Worm (Caenorhabditis elegans) whole organism, L4 larva: ENCODE data around the gene srt-28.
A peak's percentile ranks its signal among the peaks of the same experiment; 100 is the strongest.

Source experiments
- F37D6.2 ChIP-seq: sonication (generic microtip); optimal IDR thresholded peaks from 2 replicates; lab custom pipeline; 2016; ENCODE audit warnings: mild to moderate bottlenecking, missing genetic modification characterization, missing compliant biosample characterization
- Y5F2A.4 ChIP-seq: fragments of 200-800 bp; sonication (Bioruptor generic); optimal IDR thresholded peaks from 2 replicates; lab custom pipeline; 2018; ENCODE audit warnings: mild to moderate bottlenecking, missing genetic modification characterization, missing compliant biosample characterization
- Y75B8A.6 ChIP-seq: fragments of 200-800 bp; sonication (Bioruptor generic); IDR thresholded peaks from 2 replicates; pipeline ENCODE4 v1.3.6; 2022; ENCODE audit warnings: missing genetic modification reagents, missing genetic modification characterization, missing compliant biosample characterization
- aha-1 ChIP-seq: fragments of 150-350 bp; peaks from one replicate; lab custom pipeline; 2014; ENCODE audit warnings: missing biosample characterization, missing genetic modification characterization
- aly-2 ChIP-seq: sonication (generic microtip); optimal IDR thresholded peaks from 2 replicates; lab custom pipeline; 2018; ENCODE audit warnings: missing biosample characterization, missing genetic modification characterization
- attf-4 ChIP-seq: sonication (generic microtip); optimal IDR thresholded peaks from 3 replicates; lab custom pipeline; 2017; ENCODE audit warnings: missing biosample characterization, missing genetic modification characterization
- ceh-44 ChIP-seq: fragments of 200-800 bp; sonication (Bioruptor generic); IDR thresholded peaks from 2 replicates; pipeline ENCODE4 v1.3.6; 2022; ENCODE audit warnings: missing genetic modification reagents, missing genetic modification characterization, missing compliant biosample characterization
- ceh-62 ChIP-seq: sonication (generic microtip); optimal IDR thresholded peaks from 2 replicates; lab custom pipeline; 2017; ENCODE audit warnings: missing biosample characterization, missing genetic modification characterization
- ceh-82 ChIP-seq: sonication (generic microtip); optimal IDR thresholded peaks from 2 replicates; lab custom pipeline; 2017; ENCODE audit warnings: missing biosample characterization, missing genetic modification characterization
- ctbp-1 ChIP-seq: fragments of 200-800 bp; sonication (Bioruptor generic); IDR thresholded peaks from 2 replicates; pipeline ENCODE4 v1.3.6; 2022; ENCODE audit warnings: missing genetic modification reagents, missing genetic modification characterization, missing compliant biosample characterization
- duxl-1 ChIP-seq: sonication (generic microtip); optimal IDR thresholded peaks from 2 replicates; lab custom pipeline; 2016; ENCODE audit warnings: mild to moderate bottlenecking, missing genetic modification characterization, moderate library complexity, missing compliant biosample characterization; ENCODE audit not compliant: poor library complexity
- dve-1 ChIP-seq: sonication (generic microtip); optimal IDR thresholded peaks from 2 replicates; lab custom pipeline; 2017; ENCODE audit warnings: antibody characterized with exemption, mild to moderate bottlenecking, missing genetic modification characterization, missing compliant biosample characterization; ENCODE audit not compliant: insufficient read depth
- egl-27 ChIP-seq: sonication (generic microtip); optimal IDR thresholded peaks from 3 replicates; lab custom pipeline; 2017; ENCODE audit warnings: missing biosample characterization, missing genetic modification reagents, missing genetic modification characterization
- hif-1 ChIP-seq, 2 experiments: sonication (generic microtip); optimal IDR thresholded peaks; 2 replicates each; lab custom pipeline; 2016 to 2017; ENCODE audit warnings: missing compliant biosample characterization in 2 of 2, missing genetic modification characterization in 2 of 2, missing genetic modification reagents in 2 of 2, missing genotype in 2 of 2, mild to moderate bottlenecking in 1 of 2
- hlh-11 ChIP-seq: fragments of 200-800 bp; sonication (Bioruptor generic); optimal IDR thresholded peaks from 2 replicates; lab custom pipeline; 2018; ENCODE audit warnings: mild to moderate bottlenecking, missing genetic modification characterization, missing compliant biosample characterization
- hlh-30 ChIP-seq: sonication (generic microtip); optimal IDR thresholded peaks from 2 replicates; lab custom pipeline; 2017; ENCODE audit warnings: antibody characterized with exemption, mild to moderate bottlenecking, missing genetic modification characterization, missing compliant biosample characterization; ENCODE audit not compliant: insufficient read depth
- lin-38 ChIP-seq: fragments of 200-800 bp; sonication (Bioruptor generic); IDR thresholded peaks from 2 replicates; pipeline ENCODE4 v1.3.6; 2022; ENCODE audit warnings: missing genetic modification reagents, missing genetic modification characterization, missing compliant biosample characterization
- lir-3 ChIP-seq: sonication (generic microtip); optimal IDR thresholded peaks from 2 replicates; lab custom pipeline; 2016; ENCODE audit warnings: mild to moderate bottlenecking, missing genetic modification characterization, missing compliant biosample characterization
- lsy-2 ChIP-seq, 2 experiments: fragments of 150-350 bp in 1 of 2; sonication (generic microtip) in 1 of 2; optimal IDR thresholded peaks; 2 replicates each; lab custom pipeline; 2014 to 2017; ENCODE audit warnings: missing biosample characterization in 2 of 2, missing genetic modification characterization in 2 of 2
- mdl-1 ChIP-seq, 2 experiments: fragments of 150-350 bp in 1 of 2; sonication (generic microtip) in 1 of 2; optimal IDR thresholded peaks; 2 replicates each; lab custom pipeline; 2014 to 2017; ENCODE audit warnings: missing biosample characterization in 2 of 2, missing genetic modification characterization in 2 of 2
- mep-1 ChIP-seq: fragments of 150-350 bp; sonication (generic microtip); optimal IDR thresholded peaks from 3 replicates; lab custom pipeline; 2014; ENCODE audit warnings: missing biosample characterization, missing genetic modification characterization
- mes-2 ChIP-seq: sonication (generic microtip); optimal IDR thresholded peaks from 2 replicates; lab custom pipeline; 2016; ENCODE audit warnings: missing genotype, mild to moderate bottlenecking, missing genetic modification characterization, missing compliant biosample characterization; ENCODE audit not compliant: poor library complexity, severe bottlenecking
- mxl-2 ChIP-seq: fragments of 200-800 bp; sonication (Bioruptor generic); conservative IDR thresholded peaks from 2 replicates; pipeline ENCODE4 v1.3.6; 2022; ENCODE audit warnings: missing genetic modification reagents, missing genetic modification characterization, missing compliant biosample characterization
- nhr-102 ChIP-seq: sonication (generic microtip); optimal IDR thresholded peaks from 2 replicates; lab custom pipeline; 2016; ENCODE audit warnings: mild to moderate bottlenecking, missing genetic modification characterization, moderate library complexity, missing compliant biosample characterization
- nhr-237 ChIP-seq: sonication (generic microtip); optimal IDR thresholded peaks from 2 replicates; lab custom pipeline; 2017; ENCODE audit warnings: missing biosample characterization, missing genetic modification characterization
- nhr-28 ChIP-seq: fragments of 150-350 bp; optimal IDR thresholded peaks from 2 replicates; lab custom pipeline; 2014; ENCODE audit warnings: missing biosample characterization, missing genetic modification characterization
- nhr-48 ChIP-seq: sonication (generic microtip); optimal IDR thresholded peaks from 2 replicates; lab custom pipeline; 2016; ENCODE audit warnings: mild to moderate bottlenecking, missing genetic modification characterization, missing compliant biosample characterization
- nhr-76 ChIP-seq: fragments of 150-350 bp; optimal IDR thresholded peaks from 2 replicates; lab custom pipeline; 2014; ENCODE audit warnings: missing biosample characterization, missing genetic modification characterization
- pha-4 ChIP-seq, 2 experiments: fragments of 150-350 bp in 1 of 2; fragments of 200-800 bp in 1 of 2; sonication (Bioruptor generic) in 1 of 2; IDR thresholded peaks in 1 of 2; optimal IDR thresholded peaks in 1 of 2; 2 replicates each; pipeline versions ENCODE4 v1.3.6 to Lab custom; 2014 to 2022; ENCODE audit warnings: missing genetic modification characterization in 2 of 2, missing genetic modification reagents in 2 of 2, missing biosample characterization in 1 of 2, missing compliant biosample characterization in 1 of 2
- php-3 ChIP-seq: fragments of 200-800 bp; sonication (Bioruptor generic); IDR thresholded peaks from 2 replicates; pipeline ENCODE4 v1.3.6; 2022; ENCODE audit warnings: missing genetic modification reagents, missing genetic modification characterization, missing compliant biosample characterization
- saeg-2 ChIP-seq: fragments of 200-800 bp; sonication (Bioruptor generic); IDR thresholded peaks from 2 replicates; pipeline ENCODE4 v1.3.6; 2022; ENCODE audit warnings: missing genetic modification reagents, missing genetic modification characterization, missing compliant biosample characterization
- set-16 ChIP-seq: fragments of 200-800 bp; sonication (Bioruptor generic); IDR thresholded peaks from 2 replicates; pipeline ENCODE4 v1.3.6; 2022; ENCODE audit warnings: missing genetic modification reagents, missing genetic modification characterization, missing compliant biosample characterization
- skn-1 ChIP-seq: fragments of 150-350 bp; optimal IDR thresholded peaks from 2 replicates; lab custom pipeline; 2014; ENCODE audit warnings: missing biosample characterization, missing genetic modification characterization
- snpc-1.2 ChIP-seq: fragments of 200-800 bp; sonication (Bioruptor generic); IDR thresholded peaks from 2 replicates; pipeline ENCODE4 v1.3.6; 2022; ENCODE audit warnings: missing genetic modification reagents, missing genetic modification characterization, missing compliant biosample characterization
- tra-1 ChIP-seq: fragments of 200-800 bp; sonication (Bioruptor generic); IDR thresholded peaks from 2 replicates; pipeline ENCODE4 v1.3.6; 2022; ENCODE audit warnings: missing genetic modification reagents, missing genetic modification characterization, missing compliant biosample characterization
- unc-130 ChIP-seq: sonication (generic microtip); optimal IDR thresholded peaks from 2 replicates; lab custom pipeline; 2016; ENCODE audit warnings: missing genetic modification reagents, missing genetic modification characterization, missing compliant biosample characterization
- zip-2 ChIP-seq: fragments of 150-350 bp; optimal IDR thresholded peaks from 2 replicates; lab custom pipeline; 2014; ENCODE audit warnings: missing biosample characterization, missing genetic modification characterization

Gene srt-28

DNA sequence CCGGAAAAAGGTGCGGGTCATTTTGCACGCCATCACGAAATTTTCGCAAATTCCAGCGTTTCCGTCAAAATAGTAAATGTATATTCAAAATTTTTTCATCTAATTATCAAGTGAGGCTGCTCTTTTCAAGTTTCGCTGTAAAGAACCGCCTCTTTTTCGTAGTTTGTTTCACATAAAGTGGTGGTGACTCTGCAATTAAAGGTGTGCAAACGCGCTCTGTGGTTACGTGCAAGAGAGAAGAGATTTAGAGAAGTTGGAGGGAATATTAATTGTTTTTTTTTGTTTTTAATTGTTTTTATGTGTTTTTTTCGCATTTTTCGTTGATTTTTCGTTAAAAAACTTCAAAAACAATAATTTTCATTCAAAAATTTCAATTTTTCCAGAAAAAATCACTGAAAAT, 40.8 kb downstream of the srt-28 start, which contains the start of gene W02G9.3 (continued):
- TF ChIP-seq zip-2 (no peak), ceh-62 (tag; lab: Kevin White, UChicago) (no peak), lir-3 (no peak), nhr-28 (peak; percentile 71)

DNA sequence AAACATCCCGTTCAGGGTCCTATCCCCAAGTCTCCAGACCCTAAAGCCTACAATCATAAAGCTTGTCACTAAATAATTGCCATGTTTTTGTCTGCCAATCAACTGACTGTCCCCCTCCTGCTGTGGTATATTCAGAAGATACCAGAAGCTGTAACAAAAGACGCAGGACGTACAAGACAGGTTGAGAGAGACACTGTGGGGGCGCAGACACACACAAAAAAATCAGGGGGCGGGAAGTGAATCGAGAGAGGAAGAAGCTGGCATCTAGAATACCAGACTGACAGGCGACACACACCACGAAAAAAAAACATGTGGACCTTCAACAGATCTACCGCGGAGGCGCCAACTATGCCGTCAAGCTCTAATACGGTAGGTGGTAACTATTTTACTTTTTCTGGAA, 42.3 kb downstream of the srt-28 start, which contains the start of gene kel-8:
kel-8 (plus strand) TSS at position 301 of the 400 bp plus-strand sequence.
- TF ChIP-seq F37D6.2 (tag; lab: Kevin White, UChicago) (no peak), nhr-48 (tag; lab: Kevin White, UChicago) (no peak), Y75B8A.6 (GFP tag; lab: Robert Waterston, UW) (no peak), duxl-1 (no peak), mdl-1 (tag; optimal IDR thresholded peaks at IDR 0.05; lab: Kevin White, UChicago) (no peak), nhr-237 (tag; lab: Kevin White, UChicago) (no peak), ceh-82 (no peak), hlh-11 (peak; percentile 30), saeg-2 (GFP tag; lab: Robert Waterston, UW) (no peak), ctbp-1 (no peak), egl-27 (tag; lab: Kevin White, UChicago) (no peak), pha-4 (GFP tag; IDR thresholded peaks at IDR 0.05; lab: Robert Waterston, UW) (no peak), pha-4 (tag; optimal IDR thresholded peaks at IDR 0.05; lab: Kevin White, UChicago) (no peak), mep-1 (no peak), mxl-2 (no peak), Y5F2A.4 (no peak), hif-1 (tag; optimal IDR thresholded peaks at IDR 0.05; lab: Kevin White, UChicago) (no peak), ceh-44 (GFP tag; lab: Robert Waterston, UW) (no peak), unc-130 (no peak), aha-1 (tag; lab: Kevin White, UChicago) (peak; percentile 37), hlh-30 (peak; percentile 45), zip-2 (no peak), set-16 (no peak), lsy-2 (tag; optimal IDR thresholded peaks at IDR 0.05; lab: Kevin White, UChicago) (no peak), nhr-76 (tag; lab: Kevin White, UChicago) (no peak), lin-38 (GFP tag; lab: Robert Waterston, UW) (no peak), mes-2 (no peak), tra-1 (GFP tag; lab: Robert Waterston, UW) (no peak)
- TF ChIP-seq, all 104 proteins: peak for 3

DNA sequence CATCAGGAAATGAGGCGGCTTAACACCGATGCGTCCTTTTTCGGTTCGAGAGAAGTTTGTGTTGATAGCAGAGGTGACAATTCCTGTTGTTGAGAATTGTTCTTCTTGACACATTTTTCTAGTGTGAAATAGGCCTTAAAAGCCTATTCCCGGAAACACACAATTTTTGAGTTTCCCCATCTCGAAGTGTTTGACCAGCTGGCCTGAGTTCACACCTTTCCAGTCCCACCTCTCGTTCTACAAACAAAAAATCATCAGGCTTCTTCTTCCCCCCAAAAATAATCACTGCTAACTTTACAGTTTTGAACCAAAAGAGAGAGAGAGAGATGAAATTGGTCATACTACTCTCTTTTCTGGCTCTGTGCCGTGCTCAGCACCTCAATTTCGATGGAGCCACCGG, 46.8 kb downstream of the srt-28 start, which contains the start of gene W02G9.4:
W02G9.4 (plus strand) TSS at position 301 of the 400 bp plus-strand sequence.
- no peak for TF ChIP-seq attf-4 (tag; lab: Kevin White, UChicago)
- no peak for TF ChIP-seq nhr-102 (tag; lab: Kevin White, UChicago)
- TF ChIP-seq dve-1 (tag; lab: Kevin White, UChicago), result no peak
- no peak for TF ChIP-seq php-3
- no peak for TF ChIP-seq pha-4 (GFP tag; IDR thresholded peaks at IDR 0.05; lab: Robert Waterston, UW)
- no peak for TF ChIP-seq pha-4 (tag; optimal IDR thresholded peaks at IDR 0.05; lab: Kevin White, UChicago)
- no peak for TF ChIP-seq snpc-1.2 (GFP tag; lab: Robert Waterston, UW)
- no peak for TF ChIP-seq skn-1 (tag; lab: Kevin White, UChicago)
- no peak for TF ChIP-seq aly-2 (tag; lab: Kevin White, UChicago)
- no peak for TF ChIP-seq saeg-2 (GFP tag; lab: Robert Waterston, UW)
